Worm (Caenorhabditis elegans) whole organism, midembryonic: Measurements from ENCODE around the gene B0563.7.

Experiments
- T22C8.4 ChIP-seq: fragments of 200-800 bp; sonication (Bioruptor generic); IDR thresholded peaks from 2 replicates; pipeline ENCODE4 v1.3.6; 2022; ENCODE audit warnings: missing genetic modification characterization, missing compliant biosample characterization
- cog-1 ChIP-seq: sonication (generic microtip); optimal IDR thresholded peaks from 2 replicates; lab custom pipeline; 2016; ENCODE audit warnings: missing genetic modification characterization, missing compliant biosample characterization
- flt-1 ChIP-seq: fragments of 200-800 bp; sonication (Bioruptor generic); IDR thresholded peaks from 2 replicates; pipeline ENCODE4 v1.3.6; 2022; ENCODE audit warnings: missing genetic modification characterization, missing compliant biosample characterization
- klf-2 ChIP-seq: fragments of 200-800 bp; sonication (Bioruptor generic); conservative IDR thresholded peaks from 2 replicates; pipeline ENCODE4 v1.3.6; 2022; ENCODE audit warnings: missing genetic modification reagents, missing genetic modification characterization, missing compliant biosample characterization
- med-1 ChIP-seq: sonication (generic microtip); optimal IDR thresholded peaks from 2 replicates; lab custom pipeline; 2017; ENCODE audit warnings: missing genetic modification characterization, mild to moderate bottlenecking, missing compliant biosample characterization, antibody characterized with exemption, missing genetic modification reagents; ENCODE audit not compliant: insufficient read depth
- ref-1 ChIP-seq: fragments of 200-800 bp; sonication (Bioruptor generic); conservative IDR thresholded peaks from 2 replicates; pipeline ENCODE4 v1.3.6; 2022; ENCODE audit warnings: missing genetic modification reagents, missing genetic modification characterization, missing compliant biosample characterization
- tab-1 ChIP-seq: fragments of 200-800 bp; sonication (Bioruptor generic); IDR thresholded peaks from 2 replicates; pipeline ENCODE4 v1.3.6; 2022; ENCODE audit warnings: missing genetic modification characterization, missing compliant biosample characterization
- ztf-23 ChIP-seq: fragments of 200-800 bp; sonication (Bioruptor generic); IDR thresholded peaks from 2 replicates; pipeline ENCODE4 v1.3.6; 2022; ENCODE audit warnings: missing genetic modification reagents, missing genetic modification characterization, missing compliant biosample characterization
- ztf-29 ChIP-seq: fragments of 200-800 bp; sonication (Bioruptor generic); IDR thresholded peaks from 2 replicates; pipeline ENCODE4 v1.3.6; 2022; ENCODE audit warnings: missing genetic modification reagents, missing genetic modification characterization, missing compliant biosample characterization

Gene B0563.7

ce11 chrX:9103584-9103983 lies 50.5 kb downstream of the B0563.7 start:
- TF ChIP-seq cog-1 (tag; lab: Kevin White, UChicago) (no peak), ref-1 (GFP tag; lab: Robert Waterston, UW) (no peak), ztf-23 (GFP tag; lab: Robert Waterston, UW) (no peak), med-1 (GFP tag; lab: Kevin White, UChicago) (no peak), tab-1 (GFP tag; lab: Robert Waterston, UW) (no peak), klf-2 (GFP tag; lab: Robert Waterston, UW) (no peak), T22C8.4 (no peak), flt-1 (no peak), ztf-29 (no peak)

- TF ChIP-seq ztf-29 (no peak), flt-1 (no peak), tab-1 (GFP tag; lab: Robert Waterston, UW) (no peak)
Measured at ce11 chrX:9103048-9103447, 51.1 kb downstream of the B0563.7 start.
